Worm (Caenorhabditis elegans) whole organism, midembryonic: ENCODE results near the gene B0361.4.

ENCODE experiments used
- T22C8.4 ChIP-seq: fragments of 200-800 bp; sonication (Bioruptor generic); IDR thresholded peaks from 2 replicates; pipeline ENCODE4 v1.3.6; 2022; ENCODE audit warnings: missing genetic modification characterization, missing compliant biosample characterization
- flt-1 ChIP-seq: fragments of 200-800 bp; sonication (Bioruptor generic); IDR thresholded peaks from 2 replicates; pipeline ENCODE4 v1.3.6; 2022; ENCODE audit warnings: missing genetic modification characterization, missing compliant biosample characterization
- med-1 ChIP-seq: sonication (generic microtip); optimal IDR thresholded peaks from 2 replicates; lab custom pipeline; 2017; ENCODE audit warnings: missing genetic modification characterization, mild to moderate bottlenecking, missing compliant biosample characterization, antibody characterized with exemption, missing genetic modification reagents; ENCODE audit not compliant: insufficient read depth
- ref-1 ChIP-seq: fragments of 200-800 bp; sonication (Bioruptor generic); conservative IDR thresholded peaks from 2 replicates; pipeline ENCODE4 v1.3.6; 2022; ENCODE audit warnings: missing genetic modification reagents, missing genetic modification characterization, missing compliant biosample characterization
- ztf-23 ChIP-seq: fragments of 200-800 bp; sonication (Bioruptor generic); IDR thresholded peaks from 2 replicates; pipeline ENCODE4 v1.3.6; 2022; ENCODE audit warnings: missing genetic modification reagents, missing genetic modification characterization, missing compliant biosample characterization

DNA sequence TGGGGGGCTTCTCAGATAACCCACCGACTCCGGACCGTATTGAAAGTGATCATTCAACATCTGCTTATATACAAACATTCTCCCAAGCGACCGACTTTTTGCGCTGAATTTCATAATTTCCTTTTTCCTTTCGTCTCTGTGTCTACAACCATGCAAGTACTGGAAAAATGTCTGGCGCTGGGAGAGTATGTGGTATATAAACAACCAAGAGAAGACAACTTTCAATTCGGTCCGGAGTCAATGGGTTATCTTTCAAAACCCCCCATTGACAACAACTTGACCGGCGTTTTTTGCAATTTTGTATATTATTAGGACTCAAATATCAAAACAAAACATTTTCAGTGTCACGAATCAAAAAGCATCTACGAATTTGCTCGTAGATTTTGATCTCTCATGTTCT is 19.7 kb downstream of the B0361.4 start:
- TF ChIP-seq flt-1 (GFP tag; lab: Robert Waterston, UW): no peak
- no peak for TF ChIP-seq ref-1 (GFP tag; lab: Robert Waterston, UW)
- TF ChIP-seq ztf-23: no peak
- no peak for TF ChIP-seq T22C8.4
- no peak for TF ChIP-seq med-1
